Worm (Caenorhabditis elegans) whole organism, L4/young adult: ENCODE measurements around the gene Y40B10A.9.

Experiments used
- W03F9.2 ChIP-seq: fragments of 150-350 bp; optimal IDR thresholded peaks from 2 replicates; lab custom pipeline; 2014; ENCODE audit warnings: missing biosample characterization, missing genetic modification characterization
- dao-5 ChIP-seq: sonication (generic microtip); optimal IDR thresholded peaks from 2 replicates; lab custom pipeline; 2016; ENCODE audit warnings: missing genotype, missing genetic modification characterization, moderate library complexity, missing compliant biosample characterization
- him-1 ChIP-seq: sonication (generic microtip); optimal IDR thresholded peaks from 2 replicates; lab custom pipeline; 2016; ENCODE audit warnings: missing genotype, missing genetic modification reagents, missing genetic modification characterization, missing compliant biosample characterization

DNA sequence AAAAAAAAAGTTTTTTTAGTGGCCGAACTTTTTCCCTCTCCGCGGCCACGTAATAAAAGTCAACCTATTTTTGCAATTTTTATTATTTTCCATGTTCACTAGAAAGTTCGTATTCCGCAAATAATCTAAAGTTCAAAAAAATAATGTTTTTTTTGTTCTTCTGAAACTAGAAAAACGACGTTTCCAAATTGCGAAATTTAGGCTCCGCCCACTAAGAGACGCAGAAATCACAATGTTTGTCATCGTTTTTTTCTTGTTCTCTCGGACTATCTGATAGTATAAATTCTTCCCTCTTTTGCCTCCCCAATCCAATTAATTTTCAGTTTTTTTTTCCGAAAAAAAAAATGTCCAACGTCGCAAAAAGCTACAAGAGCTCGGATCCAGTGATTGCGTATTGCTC is 15.4 kb downstream of the Y40B10A.9 start, which contains the start of gene comt-3:
- TF ChIP-seq dao-5 (no peak), W03F9.2 (no peak), him-1 (no peak)
